Worm (Caenorhabditis elegans): Measurements from ENCODE around the gene F55G11.10.

F55G11.10 gene

ce11 chrIV:12960136-12960535, 11.6 kb downstream of the F55G11.10 start, which contains the start of gene F55G11.7:
TSS of gene F55G11.7 (plus strand) at chrIV:12960436.
- TF ChIP-seq zip-8 (tag; optimal IDR thresholded peaks at IDR 0.05) (no peak), lsy-2 (tag; optimal IDR thresholded peaks at IDR 0.05) (no peak), M03D4.4 (tag; optimal IDR thresholded peaks at IDR 0.05) (no peak), unc-62 (GFP tag; optimal IDR thresholded peaks at IDR 0.05) (no peak), cnd-1 (tag; optimal IDR thresholded peaks at IDR 0.05) (no peak)

ce11 chrIV:12962564-12962963, 14.0 kb downstream of the F55G11.10 start, which contains the start of gene F55G11.8:
TSS of gene F55G11.8 (plus strand) at chrIV:12962808.
- TF ChIP-seq elt-3 (tag; optimal IDR thresholded peaks at IDR 0.05) (no peak), ceh-83 (GFP tag; optimal IDR thresholded peaks at IDR 0.05) (no peak), hlh-1 (tag; optimal IDR thresholded peaks at IDR 0.05) (no peak), nhr-76 (tag; optimal IDR thresholded peaks at IDR 0.05) (no peak)

ce11 chrIV:12964648-12965047, 16.1 kb downstream of the F55G11.10 start:
- TF ChIP-seq flh-1 (GFP tag; optimal IDR thresholded peaks at IDR 0.05) (no peak), unc-39 (tag; optimal IDR thresholded peaks at IDR 0.05) (no peak), sem-2 (GFP tag; optimal IDR thresholded peaks at IDR 0.05) (no peak), ceh-83 (GFP tag; optimal IDR thresholded peaks at IDR 0.05) (no peak), snpc-4 (tag; optimal IDR thresholded peaks at IDR 0.05) (no peak), unc-62 (GFP tag; optimal IDR thresholded peaks at IDR 0.05) (no peak), zip-8 (tag; optimal IDR thresholded peaks at IDR 0.05) (no peak), unc-120 (tag; optimal IDR thresholded peaks at IDR 0.05; ENCODE audit: poor library complexity, severe bottlenecking) (no peak), pha-4 (tag; optimal IDR thresholded peaks at IDR 0.05) (no peak), nhr-2 (tag; optimal IDR thresholded peaks at IDR 0.05) (no peak), tbx-8 (GFP tag; optimal IDR thresholded peaks at IDR 0.05) (no peak), ces-1 (GFP tag; optimal IDR thresholded peaks at IDR 0.05) (no peak), cnd-1 (tag; optimal IDR thresholded peaks at IDR 0.05) (no peak), nhr-237 (tag; optimal IDR thresholded peaks at IDR 0.05) (no peak), elt-1 (tag; optimal IDR thresholded peaks at IDR 0.05; ENCODE audit: borderline replicate concordance, insufficient read depth) (no peak), sptf-1 (tag; optimal IDR thresholded peaks at IDR 0.05) (no peak), lsy-2 (tag; optimal IDR thresholded peaks at IDR 0.05) (no peak), ceh-39 (tag; optimal IDR thresholded peaks at IDR 0.05) (no peak), ham-2 (GFP tag; optimal IDR thresholded peaks at IDR 0.05) (no peak), elt-3 (tag; optimal IDR thresholded peaks at IDR 0.05) (no peak)

ce11 chrIV:12965074-12965473, 16.5 kb downstream of the F55G11.10 start, which contains the start of gene dod-22:
TSS of gene dod-22 (plus strand) at chrIV:12965374.
- TF ChIP-seq ceh-39 (tag; optimal IDR thresholded peaks at IDR 0.05) = no peak
- TF ChIP-seq hlh-1 (tag; optimal IDR thresholded peaks at IDR 0.05) = no peak
- no peak for TF ChIP-seq sptf-1 (tag; optimal IDR thresholded peaks at IDR 0.05)
- TF ChIP-seq unc-120 (tag; optimal IDR thresholded peaks at IDR 0.05; ENCODE audit: poor library complexity, severe bottlenecking) = no peak
- TF ChIP-seq ceh-43 (GFP tag; optimal IDR thresholded peaks at IDR 0.05) = no peak
- TF ChIP-seq nhr-76 (tag; optimal IDR thresholded peaks at IDR 0.05) = no peak
- no peak for TF ChIP-seq elt-1 (tag; optimal IDR thresholded peaks at IDR 0.05; ENCODE audit: borderline replicate concordance, insufficient read depth)
- TF ChIP-seq lsy-2 (tag; optimal IDR thresholded peaks at IDR 0.05) = no peak
- no peak for TF ChIP-seq tbx-8 (GFP tag; optimal IDR thresholded peaks at IDR 0.05)
- no peak for TF ChIP-seq nhr-2 (tag; optimal IDR thresholded peaks at IDR 0.05)
- TF ChIP-seq ces-1 (GFP tag; optimal IDR thresholded peaks at IDR 0.05) = no peak
- TF ChIP-seq lin-13 (tag; optimal IDR thresholded peaks at IDR 0.05) = no peak
- TF ChIP-seq unc-62 (GFP tag; optimal IDR thresholded peaks at IDR 0.05) = no peak
- TF ChIP-seq ceh-83 (GFP tag; optimal IDR thresholded peaks at IDR 0.05) = no peak
- no peak for TF ChIP-seq bed-3 (GFP tag; optimal IDR thresholded peaks at IDR 0.05)
- no peak for TF ChIP-seq sem-2 (GFP tag; optimal IDR thresholded peaks at IDR 0.05)
- TF ChIP-seq M03D4.4 (tag; optimal IDR thresholded peaks at IDR 0.05) = no peak

ce11 chrIV:12967303-12967702, 18.7 kb downstream of the F55G11.10 start:
- TF ChIP-seq ztf-11 (tag; optimal IDR thresholded peaks at IDR 0.05) = no peak
- TF ChIP-seq hlh-1 (tag; optimal IDR thresholded peaks at IDR 0.05) = no peak
- TF ChIP-seq mep-1 (tag; optimal IDR thresholded peaks at IDR 0.05) = no peak
- no peak for TF ChIP-seq flh-1 (GFP tag; optimal IDR thresholded peaks at IDR 0.05)
- no peak for TF ChIP-seq lin-32 (GFP tag; optimal IDR thresholded peaks at IDR 0.05)
- TF ChIP-seq ceh-43 (GFP tag; optimal IDR thresholded peaks at IDR 0.05) = no peak
- TF ChIP-seq sem-2 (GFP tag; optimal IDR thresholded peaks at IDR 0.05) = no peak
- no peak for TF ChIP-seq bed-3 (GFP tag; optimal IDR thresholded peaks at IDR 0.05)
- TF ChIP-seq nhr-12 (tag; optimal IDR thresholded peaks at IDR 0.05) = no peak
- TF ChIP-seq lin-13 (tag; optimal IDR thresholded peaks at IDR 0.05) = no peak
- TF ChIP-seq ces-1 (GFP tag; optimal IDR thresholded peaks at IDR 0.05) = no peak
- TF ChIP-seq ham-2 (GFP tag; optimal IDR thresholded peaks at IDR 0.05) = no peak
- no peak for TF ChIP-seq snpc-4 (tag; optimal IDR thresholded peaks at IDR 0.05)
- no peak for TF ChIP-seq unc-120 (tag; optimal IDR thresholded peaks at IDR 0.05; ENCODE audit: poor library complexity, severe bottlenecking)
- TF ChIP-seq ceh-83 (GFP tag; optimal IDR thresholded peaks at IDR 0.05) = no peak

Data from whole organism, mixed stage, embryonic.